Worm (Caenorhabditis elegans): Measurements from ENCODE around the gene B0281.1.

- TF ChIP-seq D2030.7 (GFP tag; IDR thresholded peaks at IDR 0.05), result no peak
- no peak for TF ChIP-seq lsy-27 (tag; optimal IDR thresholded peaks at IDR 0.05; ENCODE audit: borderline replicate concordance, insufficient read depth)
- TF ChIP-seq ztf-6 (GFP tag; IDR thresholded peaks at IDR 0.05), result no peak
- no peak for TF ChIP-seq sptf-2 (GFP tag; optimal IDR thresholded peaks at IDR 0.05)
- no peak for TF ChIP-seq nfya-1 (tag; optimal IDR thresholded peaks at IDR 0.05; ENCODE audit: borderline replicate concordance, insufficient read depth)
- no peak for TF ChIP-seq C17E4.6 (GFP tag; IDR thresholded peaks at IDR 0.05)
- no peak for TF ChIP-seq let-526 (GFP tag; IDR thresholded peaks at IDR 0.05)
- no peak for TF ChIP-seq tlf-1 (GFP tag; optimal IDR thresholded peaks at IDR 0.05)
- no peak for TF ChIP-seq rec-8 (tag; optimal IDR thresholded peaks at IDR 0.05)
- no peak for TF ChIP-seq F33H1.4 (GFP tag; IDR thresholded peaks at IDR 0.05)
- no peak for TF ChIP-seq mes-4 (tag; optimal IDR thresholded peaks at IDR 0.05)
- TF ChIP-seq pbrm-1 (GFP tag; IDR thresholded peaks at IDR 0.05), result no peak
Observed at ce11 chrII:2324956-2325355, 12.1 kb downstream of the B0281.1 start, which contains the start of gene ZK1240.11.

Measured in whole organism, young adult.